Worm (Caenorhabditis elegans) whole organism, L2 larva: ENCODE results near the gene ZK1290.11.

ENCODE experiments used
- F13H6.1 ChIP-seq: sonication (generic microtip); optimal IDR thresholded peaks from 2 replicates; lab custom pipeline; 2016; ENCODE audit warnings: missing genetic modification characterization, missing compliant biosample characterization
- R02D3.7 ChIP-seq: fragments of 150-350 bp; optimal IDR thresholded peaks from 2 replicates; lab custom pipeline; 2014; ENCODE audit warnings: missing biosample characterization, missing genetic modification characterization
- Y55F3AM.14 ChIP-seq: fragments of 200-800 bp; sonication (Bioruptor generic); optimal IDR thresholded peaks from 2 replicates; lab custom pipeline; 2018; ENCODE audit warnings: mild to moderate bottlenecking, missing genetic modification characterization, missing compliant biosample characterization
- ZK546.5 ChIP-seq: sonication (generic microtip); optimal IDR thresholded peaks from 2 replicates; lab custom pipeline; 2017; ENCODE audit warnings: missing biosample characterization, missing genetic modification characterization
- alr-1 ChIP-seq: fragments of 150-350 bp; optimal IDR thresholded peaks from 2 replicates; lab custom pipeline; 2014; ENCODE audit warnings: missing biosample characterization, missing genetic modification characterization
- aly-2 ChIP-seq: fragments of 150-350 bp; optimal IDR thresholded peaks from 2 replicates; lab custom pipeline; 2014; ENCODE audit warnings: missing biosample characterization, missing genetic modification characterization
- ama-1 ChIP-seq: fragments of 150-350 bp; optimal IDR thresholded peaks from 2 replicates; lab custom pipeline; 2018; ENCODE audit warnings: inconsistent platforms
- blmp-1 ChIP-seq: sonication (generic microtip); optimal IDR thresholded peaks from 2 replicates; lab custom pipeline; 2017; ENCODE audit warnings: missing genetic modification characterization, mild to moderate bottlenecking, missing compliant biosample characterization, antibody characterized with exemption, moderate library complexity; ENCODE audit not compliant: insufficient read depth
- ceh-16 ChIP-seq: fragments of 150-350 bp; optimal IDR thresholded peaks from 2 replicates; lab custom pipeline; 2014; ENCODE audit warnings: missing biosample characterization, missing genetic modification characterization
- ceh-82 ChIP-seq: fragments of 150-350 bp; optimal IDR thresholded peaks from 2 replicates; lab custom pipeline; 2014; ENCODE audit warnings: missing biosample characterization, missing genetic modification characterization
- crh-2 ChIP-seq: sonication (generic microtip); optimal IDR thresholded peaks from 2 replicates; lab custom pipeline; 2017; ENCODE audit warnings: missing biosample characterization, missing genetic modification characterization
- dmd-4 ChIP-seq: sonication (generic microtip); optimal IDR thresholded peaks from 2 replicates; lab custom pipeline; 2017; ENCODE audit warnings: missing biosample characterization, missing genetic modification characterization
- egl-27 ChIP-seq: sonication (generic microtip); optimal IDR thresholded peaks from 3 replicates; lab custom pipeline; 2017; ENCODE audit warnings: missing biosample characterization, missing genetic modification reagents, missing genetic modification characterization
- elt-3 ChIP-seq: sonication (generic microtip); optimal IDR thresholded peaks from 2 replicates; lab custom pipeline; 2017; ENCODE audit warnings: missing biosample characterization, missing genetic modification characterization
- fos-1 ChIP-seq: fragments of 150-350 bp; optimal IDR thresholded peaks from 2 replicates; lab custom pipeline; 2014; ENCODE audit warnings: missing biosample characterization, missing genetic modification characterization
- gmeb-1 ChIP-seq: fragments of 150-350 bp; optimal IDR thresholded peaks from 2 replicates; lab custom pipeline; 2014; ENCODE audit warnings: missing biosample characterization, missing genetic modification characterization
- lin-11 ChIP-seq: fragments of 150-350 bp; sonication (generic microtip); optimal IDR thresholded peaks from 2 replicates; lab custom pipeline; 2014; ENCODE audit warnings: missing biosample characterization, missing genetic modification characterization, inconsistent platforms, mixed read lengths
- lin-13 ChIP-seq: fragments of 150-350 bp; optimal IDR thresholded peaks from 2 replicates; lab custom pipeline; 2014; ENCODE audit warnings: missing biosample characterization, missing genetic modification reagents, missing genetic modification characterization
- lin-39 ChIP-seq: fragments of 150-350 bp; optimal IDR thresholded peaks from 2 replicates; lab custom pipeline; 2014; ENCODE audit warnings: missing biosample characterization, missing genetic modification reagents, missing genetic modification characterization
- lsy-2 ChIP-seq, 2 experiments: fragments of 150-350 bp in 1 of 2; sonication (generic microtip) in 1 of 2; optimal IDR thresholded peaks; 2 replicates each; lab custom pipeline; 2014 to 2017; ENCODE audit warnings: missing biosample characterization in 2 of 2, missing genetic modification characterization in 2 of 2
- mab-5 ChIP-seq: fragments of 150-350 bp; optimal IDR thresholded peaks from 2 replicates; lab custom pipeline; 2014; ENCODE audit warnings: missing biosample characterization, missing genetic modification characterization
- mdl-1 ChIP-seq, 2 experiments: fragments of 150-350 bp in 1 of 2; sonication (generic microtip) in 1 of 2; optimal IDR thresholded peaks; 2 replicates each; lab custom pipeline; 2017; ENCODE audit warnings: missing biosample characterization in 2 of 2, missing genetic modification characterization in 2 of 2
- nhr-12 ChIP-seq: fragments of 150-350 bp; optimal IDR thresholded peaks from 2 replicates; lab custom pipeline; 2014; ENCODE audit warnings: missing biosample characterization, missing genetic modification characterization
- nhr-129 ChIP-seq: fragments of 150-350 bp; optimal IDR thresholded peaks from 2 replicates; lab custom pipeline; 2014; ENCODE audit warnings: missing biosample characterization, missing genetic modification characterization
- nhr-21 ChIP-seq: fragments of 150-350 bp; optimal IDR thresholded peaks from 2 replicates; lab custom pipeline; 2014; ENCODE audit warnings: missing biosample characterization, missing genetic modification characterization
- nhr-23 ChIP-seq: fragments of 150-350 bp; optimal IDR thresholded peaks from 2 replicates; lab custom pipeline; 2014; ENCODE audit warnings: missing biosample characterization, missing genetic modification reagents, missing genetic modification characterization
- nhr-237 ChIP-seq: fragments of 150-350 bp; optimal IDR thresholded peaks from 2 replicates; lab custom pipeline; 2014; ENCODE audit warnings: missing biosample characterization, missing genetic modification characterization
- nhr-25 ChIP-seq: fragments of 150-350 bp; sonication (generic microtip); optimal IDR thresholded peaks from 3 replicates; lab custom pipeline; 2014; ENCODE audit warnings: missing biosample characterization, missing genetic modification characterization
- nhr-6 ChIP-seq: fragments of 150-350 bp; optimal IDR thresholded peaks from 2 replicates; lab custom pipeline; 2014; ENCODE audit warnings: missing biosample characterization, missing genetic modification characterization
- nhr-77 ChIP-seq: fragments of 150-350 bp; optimal IDR thresholded peaks from 2 replicates; lab custom pipeline; 2014; ENCODE audit warnings: missing biosample characterization, missing genetic modification characterization
- peb-1 ChIP-seq: fragments of 150-350 bp; optimal IDR thresholded peaks from 2 replicates; lab custom pipeline; 2014; ENCODE audit warnings: missing biosample characterization, missing genetic modification characterization
- sem-4 ChIP-seq: fragments of 150-350 bp; optimal IDR thresholded peaks from 2 replicates; lab custom pipeline; 2014; ENCODE audit warnings: missing biosample characterization, missing genetic modification reagents, missing genetic modification characterization
- skn-1 ChIP-seq: sonication (generic microtip); optimal IDR thresholded peaks from 2 replicates; lab custom pipeline; 2017; ENCODE audit warnings: missing biosample characterization, missing genetic modification characterization
- sma-3 ChIP-seq: sonication (generic microtip); optimal IDR thresholded peaks from 2 replicates; lab custom pipeline; 2016; ENCODE audit warnings: missing genetic modification reagents, missing genetic modification characterization, missing compliant biosample characterization
- sma-9 ChIP-seq, 2 experiments: fragments of 150-350 bp in 1 of 2; sonication (generic microtip) in 1 of 2; optimal IDR thresholded peaks; 2 replicates each; lab custom pipeline; 2014 to 2016; ENCODE audit warnings: missing genetic modification characterization in 2 of 2, mild to moderate bottlenecking in 1 of 2, missing biosample characterization in 1 of 2, missing compliant biosample characterization in 1 of 2, missing genetic modification reagents in 1 of 2, moderate library complexity in 1 of 2
- snpc-4 ChIP-seq: fragments of 150-350 bp; optimal IDR thresholded peaks from 2 replicates; lab custom pipeline; 2014; ENCODE audit warnings: missing biosample characterization, missing genetic modification characterization
- unc-55 ChIP-seq: fragments of 150-350 bp; sonication (generic microtip); optimal IDR thresholded peaks from 3 replicates; lab custom pipeline; 2014; ENCODE audit warnings: missing biosample characterization, missing genetic modification reagents, missing genetic modification characterization
- unc-62 ChIP-seq: fragments of 150-350 bp; optimal IDR thresholded peaks from 2 replicates; lab custom pipeline; 2014; ENCODE audit warnings: missing biosample characterization, missing genetic modification reagents, missing genetic modification characterization
- zag-1 ChIP-seq: fragments of 150-350 bp; optimal IDR thresholded peaks from 2 replicates; lab custom pipeline; 2014; ENCODE audit warnings: missing biosample characterization, missing genetic modification characterization
- ztf-1 ChIP-seq: fragments of 200-800 bp; sonication (Bioruptor generic); conservative IDR thresholded peaks from 2 replicates; pipeline ENCODE4 v1.3.6; 2022; ENCODE audit warnings: missing genetic modification characterization, missing compliant biosample characterization
- ztf-11 ChIP-seq: sonication (generic microtip); optimal IDR thresholded peaks from 2 replicates; lab custom pipeline; 2017; ENCODE audit warnings: missing biosample characterization, missing genetic modification characterization
- ztf-4 ChIP-seq: fragments of 150-350 bp; optimal IDR thresholded peaks from 2 replicates; lab custom pipeline; 2014; ENCODE audit warnings: missing biosample characterization, missing genetic modification characterization

The ZK1290.11 gene

DNA sequence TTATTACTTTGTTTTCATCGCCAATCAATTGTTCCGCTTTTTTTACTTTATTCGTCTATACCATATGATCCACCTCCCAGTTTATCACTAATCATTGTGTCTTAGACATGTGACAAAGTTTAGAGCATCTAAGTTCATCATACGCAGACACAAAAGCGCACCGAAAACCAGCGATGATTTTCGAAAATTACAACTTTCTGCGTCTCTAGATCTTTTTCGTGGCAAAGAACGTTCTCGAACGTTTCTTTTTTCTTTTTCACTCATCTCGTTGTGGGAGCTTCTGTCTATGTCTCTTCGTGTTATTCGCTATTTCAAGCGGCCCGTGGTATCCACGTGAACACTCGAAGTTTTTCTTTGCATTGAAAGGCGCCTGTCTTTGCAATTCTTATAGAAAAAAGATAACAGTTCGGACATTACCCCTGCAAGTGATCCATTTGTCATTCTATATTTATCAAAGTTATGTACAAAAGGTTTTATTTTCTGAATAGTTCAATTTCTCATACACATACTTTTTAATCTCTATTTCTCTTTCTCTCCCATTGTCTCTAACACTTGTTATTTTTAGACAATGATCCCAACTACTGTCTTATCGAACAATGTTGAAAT lies 32.2 kb downstream of the ZK1290.11 start, which contains the start of gene ZK1290.5 (continued):
- peak; percentile 92 for TF ChIP-seq egl-27
- no peak for TF ChIP-seq dmd-4
- peak; percentile 98 for TF ChIP-seq sma-9 (GFP tag; optimal IDR thresholded peaks at IDR 0.05; lab: Kevin White, UChicago)
- TF ChIP-seq sma-9 (tag; optimal IDR thresholded peaks at IDR 0.05; lab: Kevin White, UChicago), result peak; percentile 18
- peak; percentile 53 for TF ChIP-seq zag-1 (tag; lab: Kevin White, UChicago)
- peak; percentile 84 for TF ChIP-seq ztf-4
- no peak for TF ChIP-seq ztf-1 (GFP tag; lab: Robert Waterston, UW)
- TF ChIP-seq mdl-1 (tag; optimal IDR thresholded peaks at IDR 0.05; lab: Kevin White, UChicago), result peak; percentile 74 to 90
- TF ChIP-seq snpc-4 (tag; lab: Kevin White, UChicago), result peak; percentile 18
- TF ChIP-seq fos-1 (tag; lab: Kevin White, UChicago), result peak; percentile 87
- TF ChIP-seq elt-3, result no peak
- TF ChIP-seq peb-1 (tag; lab: Kevin White, UChicago), result no peak
- TF ChIP-seq sem-4, result peak; percentile 79
- no peak for TF ChIP-seq ztf-11 (tag; lab: Kevin White, UChicago)
- TF ChIP-seq ceh-82, result no peak
- peak; percentile 28 to 89 for TF ChIP-seq lsy-2 (tag; optimal IDR thresholded peaks at IDR 0.05; lab: Kevin White, UChicago)
- no peak for TF ChIP-seq nhr-237 (tag; lab: Kevin White, UChicago)
- TF ChIP-seq ceh-16 (tag; lab: Kevin White, UChicago), result no peak
- TF ChIP-seq R02D3.7, result no peak
- TF ChIP-seq, all 48 proteins: peak for 26

DNA sequence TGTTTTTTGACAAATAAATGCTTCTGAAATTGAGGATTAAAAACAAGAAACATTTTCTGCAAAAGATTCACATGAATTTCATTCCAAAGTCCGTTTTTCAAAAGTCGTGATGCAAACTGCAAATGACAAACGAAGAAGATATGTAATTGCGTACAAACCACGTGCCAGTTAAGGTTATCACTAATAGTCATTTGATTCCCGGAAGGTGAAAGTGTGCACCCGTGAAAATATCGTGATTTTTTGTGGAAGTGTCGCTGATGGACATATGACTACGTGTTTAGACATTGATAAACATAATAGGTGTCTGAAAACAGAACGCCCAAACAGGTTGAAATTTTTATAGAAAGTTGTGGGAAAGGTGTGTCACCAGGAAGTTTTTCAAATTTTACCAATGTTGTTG lies 33.2 kb downstream of the ZK1290.11 start:
- TF ChIP-seq sma-3 (GFP tag; lab: Kevin White, UChicago) (peak; percentile 93), R02D3.7 (no peak), ztf-11 (tag; lab: Kevin White, UChicago) (no peak), nhr-237 (tag; lab: Kevin White, UChicago) (no peak), nhr-6 (tag; lab: Kevin White, UChicago) (no peak), elt-3 (no peak), nhr-21 (tag; lab: Kevin White, UChicago) (peak; percentile 83), peb-1 (tag; lab: Kevin White, UChicago) (no peak), lin-11 (tag; lab: Kevin White, UChicago) (no peak), alr-1 (tag; lab: Kevin White, UChicago) (no peak), aly-2 (no peak), unc-62 (GFP tag; lab: Kevin White, UChicago) (no peak), blmp-1 (tag; lab: Kevin White, UChicago) (peak; percentile 87), mab-5 (tag; lab: Kevin White, UChicago) (no peak), lin-39 (tag; lab: Kevin White, UChicago) (no peak), mdl-1 (tag; optimal IDR thresholded peaks at IDR 0.05; lab: Kevin White, UChicago) (peak in 1 of 2 experiments; percentile 53), Y55F3AM.14 (GFP tag; lab: Kevin White, UChicago) (no peak), nhr-77 (tag; lab: Kevin White, UChicago) (no peak), ZK546.5 (tag; lab: Kevin White, UChicago) (no peak), zag-1 (tag; lab: Kevin White, UChicago) (no peak), F13H6.1 (tag; lab: Kevin White, UChicago) (no peak), sem-4 (no peak), nhr-12 (tag; lab: Kevin White, UChicago) (no peak), ztf-4 (no peak), dmd-4 (no peak), gmeb-1 (tag; lab: Kevin White, UChicago) (peak; percentile 64), lin-13 (GFP tag; lab: Kevin White, UChicago) (no peak), ztf-1 (GFP tag; lab: Robert Waterston, UW) (no peak), ama-1 (no peak), ceh-16 (tag; lab: Kevin White, UChicago) (no peak), crh-2 (peak; percentile 76), egl-27 (no peak), nhr-25 (tag; lab: Kevin White, UChicago) (no peak), sma-9 (GFP tag; optimal IDR thresholded peaks at IDR 0.05; lab: Kevin White, UChicago) (peak; percentile 98), sma-9 (tag; optimal IDR thresholded peaks at IDR 0.05; lab: Kevin White, UChicago) (no peak), unc-55 (GFP tag; lab: Kevin White, UChicago) (no peak), nhr-23 (no peak), nhr-129 (tag; lab: Kevin White, UChicago) (peak; percentile 71), fos-1 (tag; lab: Kevin White, UChicago) (peak; percentile 66), skn-1 (tag; lab: Kevin White, UChicago) (no peak), snpc-4 (tag; lab: Kevin White, UChicago) (no peak)
